Worm (Caenorhabditis elegans) whole organism, L4 larva: ENCODE measurements around the gene T16G1.9.

ENCODE experiments used
- hlh-30 ChIP-seq: sonication (generic microtip); optimal IDR thresholded peaks from 2 replicates; lab custom pipeline; 2017; ENCODE audit warnings: antibody characterized with exemption, mild to moderate bottlenecking, missing genetic modification characterization, missing compliant biosample characterization; ENCODE audit not compliant: insufficient read depth
- lir-3 ChIP-seq: sonication (generic microtip); optimal IDR thresholded peaks from 2 replicates; lab custom pipeline; 2016; ENCODE audit warnings: mild to moderate bottlenecking, missing genetic modification characterization, missing compliant biosample characterization
- mdt-29 ChIP-seq: fragments of 200-800 bp; sonication (Bioruptor generic); IDR thresholded peaks from 2 replicates; pipeline ENCODE4 v1.3.6; 2022; ENCODE audit warnings: missing genetic modification reagents, missing genetic modification characterization, missing compliant biosample characterization

DNA sequence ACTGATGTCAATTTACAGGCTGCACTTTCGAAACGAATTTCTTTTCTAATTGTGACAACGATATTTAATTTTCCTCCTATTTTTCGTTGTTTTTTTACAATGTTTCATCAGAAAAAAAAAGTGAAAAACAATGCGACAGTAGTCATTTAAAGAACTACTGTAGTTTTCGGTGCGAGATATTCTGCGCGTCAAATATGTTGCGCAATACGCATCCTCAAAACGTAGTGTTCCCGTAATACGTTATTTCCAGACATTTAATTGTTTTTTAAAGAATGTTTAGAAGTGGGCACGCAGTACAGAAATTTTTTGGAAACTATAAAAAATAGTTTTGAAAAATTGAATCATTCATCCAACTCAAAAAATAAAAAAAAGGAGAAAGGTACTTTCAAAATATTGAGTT is 23.4 kb upstream of the T16G1.9 start:
- TF ChIP-seq lir-3 (no peak), mdt-29 (GFP tag; lab: Robert Waterston, UW) (no peak), hlh-30 (no peak)
